ENCODE assay signal across 1 fruit fly cellular context in genomic region chr3R:29372497-29373218, dm6.
TF ChIP-seq lines count a peak whose summit lies in the region.

No protein-coding gene starts in this region.

TF ChIP-seq in whole organism, embryonic, 481 proteins besides CTCF, POLR2A, EP300 and RAD21 (continued from another document and continues in another):
- TF ChIP-seq CG5953 (GFP tag; IDR thresholded peaks at IDR 0.05; lab: Robert Waterston, UW) (no peak), gem (tag; optimal IDR thresholded peaks at IDR 0.05; lab: Kevin White, UChicago) (peak; percentile 39), croc (GFP tag; conservative IDR thresholded peaks at IDR 0.05; lab: Robert Waterston, UW) (no peak), dan (GFP tag; IDR thresholded peaks at IDR 0.05; lab: Robert Waterston, UW) (no peak), sens (GFP tag; lab: Kevin White, UChicago) (peak; percentile 75), CkIIα-i1 (GFP tag; IDR thresholded peaks at IDR 0.05; lab: Robert Waterston, UW) (no peak), tap (tag; optimal IDR thresholded peaks at IDR 0.05; lab: Kevin White, UChicago) (no peak), CG7372 (GFP tag; IDR thresholded peaks at IDR 0.05; lab: Robert Waterston, UW) (no peak), D19A (tag; optimal IDR thresholded peaks at IDR 0.05; lab: Kevin White, UChicago) (peak; percentile 40), NC2α (GFP tag; optimal IDR thresholded peaks at IDR 0.05; lab: Kevin White, UChicago) (no peak), crol (GFP tag; IDR thresholded peaks at IDR 0.05; lab: Robert Waterston, UW) (peak; percentile 29; the same call in 1 of the 2 replicates), D (optimal IDR thresholded peaks at IDR 0.05; lab: Kevin White, UChicago) (no peak), D (GFP tag; optimal IDR thresholded peaks at IDR 0.05; lab: Kevin White, UChicago) (peak; percentile 11), CG11504 (tag; optimal IDR thresholded peaks at IDR 0.05; lab: Kevin White, UChicago) (peak; percentile 33), cato (GFP tag; optimal IDR thresholded peaks at IDR 0.05; lab: Kevin White, UChicago; ENCODE audit: borderline replicate concordance) (no peak), CG2678 (tag; optimal IDR thresholded peaks at IDR 0.05; lab: Kevin White, UChicago) (peak; percentile 28), NK7.1 (GFP tag; optimal IDR thresholded peaks at IDR 0.05; lab: Kevin White, UChicago) (no peak), CG6854 (GFP tag; optimal IDR thresholded peaks at IDR 0.05; lab: Kevin White, UChicago) (no peak), repo (GFP tag; optimal IDR thresholded peaks at IDR 0.05; lab: Kevin White, UChicago) (no peak), CG18476 (GFP tag; optimal IDR thresholded peaks at IDR 0.05; lab: Kevin White, UChicago) (no peak), CG10959 (GFP tag; IDR thresholded peaks at IDR 0.05; lab: Robert Waterston, UW) (peak; percentile 35; the same call in 1 of the 2 replicates), Dref (GFP tag; IDR thresholded peaks at IDR 0.05; lab: Robert Waterston, UW) (no peak), dmrt99B (tag; optimal IDR thresholded peaks at IDR 0.05; lab: Kevin White, UChicago) (peak; percentile 18), Taf1 (GFP tag; IDR thresholded peaks at IDR 0.05; lab: Robert Waterston, UW) (no peak), CG6689 (GFP tag; IDR thresholded peaks at IDR 0.05; lab: Robert Waterston, UW) (no peak), knrl (GFP tag; IDR thresholded peaks at IDR 0.05; lab: Robert Waterston, UW; ENCODE audit: partially characterized antibody) (no peak), Sox102F (GFP tag; optimal IDR thresholded peaks at IDR 0.05; lab: Kevin White, UChicago) (no peak), row (GFP tag; IDR thresholded peaks at IDR 0.05; lab: Robert Waterston, UW) (peak; percentile 37; the same call in 2 of the 3 replicates), dmrt11E (tag; optimal IDR thresholded peaks at IDR 0.05; lab: Kevin White, UChicago) (peak; percentile 30), Abd-B (GFP tag; optimal IDR thresholded peaks at IDR 0.05; lab: Kevin White, UChicago) (no peak), fd96Cb (tag; optimal IDR thresholded peaks at IDR 0.05; lab: Kevin White, UChicago) (no peak), Dip2 (GFP tag; IDR thresholded peaks at IDR 0.05; lab: Robert Waterston, UW) (no peak), CG16815 (GFP tag; optimal IDR thresholded peaks at IDR 0.05; lab: Kevin White, UChicago) (no peak), ranshi (GFP tag; IDR thresholded peaks at IDR 0.05; lab: Robert Waterston, UW) (no peak), BtbVII (GFP tag; optimal IDR thresholded peaks at IDR 0.05; lab: Kevin White, UChicago) (no peak), E2f1 (GFP tag; IDR thresholded peaks at IDR 0.05; lab: Robert Waterston, UW) (no peak), CG10267 (tag; optimal IDR thresholded peaks at IDR 0.05; lab: Kevin White, UChicago) (peak; percentile 22), CG6254 (GFP tag; optimal IDR thresholded peaks at IDR 0.05; lab: Kevin White, UChicago) (peak; percentile 3), fru (optimal IDR thresholded peaks at IDR 0.05; lab: Kevin White, UChicago) (no peak), tll (GFP tag; optimal IDR thresholded peaks at IDR 0.05; lab: Kevin White, UChicago) (no peak), Spps (tag; optimal IDR thresholded peaks at IDR 0.05; lab: Kevin White, UChicago) (peak; percentile 10), CG2712 (tag; optimal IDR thresholded peaks at IDR 0.05; lab: Kevin White, UChicago) (peak; percentile 57), CG11085 (GFP tag; IDR thresholded peaks at IDR 0.05; lab: Robert Waterston, UW) (no peak), CG13624 (GFP tag; optimal IDR thresholded peaks at IDR 0.05; lab: Kevin White, UChicago) (no peak), usp (GFP tag; optimal IDR thresholded peaks at IDR 0.05; lab: Kevin White, UChicago) (no peak), Hr51 (GFP tag; optimal IDR thresholded peaks at IDR 0.05; lab: Kevin White, UChicago) (no peak), E2f2 (GFP tag; IDR thresholded peaks at IDR 0.05; lab: Robert Waterston, UW) (no peak), CG3065 (GFP tag; optimal IDR thresholded peaks at IDR 0.05; lab: Kevin White, UChicago) (no peak), grau (tag; optimal IDR thresholded peaks at IDR 0.05; lab: Kevin White, UChicago) (no peak), al (GFP tag; IDR thresholded peaks at IDR 0.05; lab: Robert Waterston, UW) (no peak), CG1832 (GFP tag; optimal IDR thresholded peaks at IDR 0.05; lab: Kevin White, UChicago) (no peak), CG9876 (GFP tag; optimal IDR thresholded peaks at IDR 0.05; lab: Kevin White, UChicago) (no peak), sc (optimal IDR thresholded peaks at IDR 0.05; lab: Kevin White, UChicago) (no peak), sc (GFP tag; optimal IDR thresholded peaks at IDR 0.05; lab: Kevin White, UChicago) (no peak), yki (optimal IDR thresholded peaks at IDR 0.05; lab: Kevin White, UChicago) (no peak), B-H1 (GFP tag; IDR thresholded peaks at IDR 0.05; lab: Robert Waterston, UW) (no peak), pros (GFP tag; optimal IDR thresholded peaks at IDR 0.05; lab: Kevin White, UChicago) (peak; percentile 78), CG31441 (GFP tag; IDR thresholded peaks at IDR 0.05; lab: Robert Waterston, UW) (no peak), CG12391 (tag; optimal IDR thresholded peaks at IDR 0.05; lab: Kevin White, UChicago) (peak; percentile 16), sna (GFP tag; IDR thresholded peaks at IDR 0.05; lab: Robert Waterston, UW; ENCODE audit: partially characterized antibody) (no peak), Xrp1 (GFP tag; IDR thresholded peaks at IDR 0.05; lab: Robert Waterston, UW) (no peak; the same call in 1 of the 2 replicates), trh (GFP tag; optimal IDR thresholded peaks at IDR 0.05; lab: Kevin White, UChicago) (no peak), slou (GFP tag; optimal IDR thresholded peaks at IDR 0.05; lab: Kevin White, UChicago) (no peak), schlank (tag; optimal IDR thresholded peaks at IDR 0.05; lab: Kevin White, UChicago) (no peak), ac (GFP tag; optimal IDR thresholded peaks at IDR 0.05; lab: Kevin White, UChicago) (no peak), ato (GFP tag; IDR thresholded peaks at IDR 0.05; lab: Robert Waterston, UW; ENCODE audit: partially characterized antibody) (no peak), zf30C (GFP tag; optimal IDR thresholded peaks at IDR 0.05; lab: Kevin White, UChicago) (peak; percentile 57), Atf3 (GFP tag; optimal IDR thresholded peaks at IDR 0.05; lab: Kevin White, UChicago) (no peak), CG18764 (GFP tag; optimal IDR thresholded peaks at IDR 0.05; lab: Kevin White, UChicago) (no peak), NfI (GFP tag; optimal IDR thresholded peaks at IDR 0.05; lab: Kevin White, UChicago) (no peak), CG13424 (tag; optimal IDR thresholded peaks at IDR 0.05; lab: Kevin White, UChicago) (peak; percentile 12), CG2129 (GFP tag; IDR thresholded peaks at IDR 0.05; lab: Robert Waterston, UW; ENCODE audit: partially characterized antibody) (no peak), CG32767 (GFP tag; IDR thresholded peaks at IDR 0.05; lab: Robert Waterston, UW) (no peak), hb (GFP tag; IDR thresholded peaks at IDR 0.05; lab: Robert Waterston, UW; ENCODE audit: partially characterized antibody) (no peak), sisA (GFP tag; IDR thresholded peaks at IDR 0.05; lab: Robert Waterston, UW) (no peak), disco-r (GFP tag; optimal IDR thresholded peaks at IDR 0.05; lab: Kevin White, UChicago) (no peak), CG6791 (GFP tag; IDR thresholded peaks at IDR 0.05; lab: Robert Waterston, UW; ENCODE audit: partially characterized antibody) (no peak), exex (tag; optimal IDR thresholded peaks at IDR 0.05; lab: Kevin White, UChicago) (no peak), oc (tag; optimal IDR thresholded peaks at IDR 0.05; lab: Kevin White, UChicago) (peak; percentile 61), sima (GFP tag; optimal IDR thresholded peaks at IDR 0.05; lab: Kevin White, UChicago) (no peak), stwl (tag; optimal IDR thresholded peaks at IDR 0.05; lab: Kevin White, UChicago) (no peak), CG9932 (GFP tag; IDR thresholded peaks at IDR 0.05; lab: Robert Waterston, UW) (no peak), Mad (GFP tag; optimal IDR thresholded peaks at IDR 0.05; lab: Kevin White, UChicago) (no peak), pan (optimal IDR thresholded peaks at IDR 0.05; lab: Kevin White, UChicago) (no peak), pan (GFP tag; optimal IDR thresholded peaks at IDR 0.05 in 1 of 2, IDR thresholded peaks at IDR 0.05 in 1 of 2) (no peak), CG17328 (GFP tag; IDR thresholded peaks at IDR 0.05; lab: Robert Waterston, UW) (peak; percentile 27; the same call in 1 of the 2 replicates), Xbp1 (GFP tag; optimal IDR thresholded peaks at IDR 0.05; lab: Kevin White, UChicago) (no peak), HLH54F (GFP tag; optimal IDR thresholded peaks at IDR 0.05; lab: Kevin White, UChicago) (no peak), CG3407 (GFP tag; optimal IDR thresholded peaks at IDR 0.05; lab: Kevin White, UChicago) (no peak), HHEX (GFP tag; optimal IDR thresholded peaks at IDR 0.05; lab: Kevin White, UChicago) (no peak), Atf-2 (GFP tag; optimal IDR thresholded peaks at IDR 0.05; lab: Kevin White, UChicago) (no peak), CG8089 (GFP tag; optimal IDR thresholded peaks at IDR 0.05; lab: Kevin White, UChicago) (no peak), zfh1 (GFP tag; IDR thresholded peaks at IDR 0.05; lab: Robert Waterston, UW) (0 out of 3 replicates have a peak, but pooled peaks have one; percentile 33), CG1233 (GFP tag; optimal IDR thresholded peaks at IDR 0.05; lab: Kevin White, UChicago) (no peak), CoRest (tag; optimal IDR thresholded peaks at IDR 0.05; lab: Kevin White, UChicago) (peak; percentile 10), CG8924 (tag; optimal IDR thresholded peaks at IDR 0.05; lab: Kevin White, UChicago) (peak; percentile 7), Elba2 (GFP tag; optimal IDR thresholded peaks at IDR 0.05; lab: Kevin White, UChicago) (no peak), YL-1 (GFP tag; optimal IDR thresholded peaks at IDR 0.05; lab: Kevin White, UChicago) (no peak), sd (tag; optimal IDR thresholded peaks at IDR 0.05; lab: Kevin White, UChicago) (no peak), D19B (GFP tag; optimal IDR thresholded peaks at IDR 0.05; lab: Kevin White, UChicago) (no peak), lola (GFP tag; optimal IDR thresholded peaks at IDR 0.05; lab: Kevin White, UChicago) (peak in 1 of 3 experiments; percentile 62), Six4 (GFP tag; optimal IDR thresholded peaks at IDR 0.05; lab: Kevin White, UChicago) (no peak), kni (GFP tag; optimal IDR thresholded peaks at IDR 0.05; lab: Kevin White, UChicago) (peak; percentile 7), Max (GFP tag; optimal IDR thresholded peaks at IDR 0.05; lab: Kevin White, UChicago) (no peak), CG12942 (GFP tag; optimal IDR thresholded peaks at IDR 0.05; lab: Kevin White, UChicago) (no peak), Fer3 (tag; optimal IDR thresholded peaks at IDR 0.05; lab: Kevin White, UChicago) (no peak), CG2120 (GFP tag; optimal IDR thresholded peaks at IDR 0.05; lab: Kevin White, UChicago) (no peak), CG10565 (GFP tag; optimal IDR thresholded peaks at IDR 0.05; lab: Kevin White, UChicago) (no peak), CG16813 (GFP tag; IDR thresholded peaks at IDR 0.05; lab: Robert Waterston, UW; ENCODE audit: partially characterized antibody) (no peak), wdn (GFP tag; IDR thresholded peaks at IDR 0.05; lab: Robert Waterston, UW) (no peak), Meics (GFP tag; optimal IDR thresholded peaks at IDR 0.05; lab: Kevin White, UChicago) (no peak), ssp (GFP tag; IDR thresholded peaks at IDR 0.05; lab: Robert Waterston, UW) (no peak), CG18262 (tag; optimal IDR thresholded peaks at IDR 0.05; lab: Kevin White, UChicago) (peak; percentile 62), Mes4 (GFP tag; optimal IDR thresholded peaks at IDR 0.05; lab: Kevin White, UChicago) (no peak), Hand (GFP tag; optimal IDR thresholded peaks at IDR 0.05; lab: Kevin White, UChicago) (no peak), CG4730 (GFP tag; IDR thresholded peaks at IDR 0.05; lab: Robert Waterston, UW) (no peak), h (optimal IDR thresholded peaks at IDR 0.05; lab: Kevin White, UChicago) (no peak), zen2 (GFP tag; IDR thresholded peaks at IDR 0.05; lab: Robert Waterston, UW; ENCODE audit: partially characterized antibody) (no peak), prd (optimal IDR thresholded peaks at IDR 0.05; lab: Kevin White, UChicago) (no peak), prd (GFP tag; IDR thresholded peaks at IDR 0.05; lab: Robert Waterston, UW) (0 out of 3 replicates have a peak, but pooled peaks have one; percentile 8), CG12219 (GFP tag; optimal IDR thresholded peaks at IDR 0.05; lab: Kevin White, UChicago) (no peak), crc (GFP tag; optimal IDR thresholded peaks at IDR 0.05; lab: Kevin White, UChicago) (no peak), CG10366 (GFP tag; IDR thresholded peaks at IDR 0.05; lab: Robert Waterston, UW) (no peak), CG17359 (tag; optimal IDR thresholded peaks at IDR 0.05; lab: Kevin White, UChicago) (no peak), Antp (GFP tag; optimal IDR thresholded peaks at IDR 0.05; lab: Kevin White, UChicago) (no peak), Ravus (GFP tag; IDR thresholded peaks at IDR 0.05; lab: Robert Waterston, UW) (no peak), CG4424 (GFP tag; optimal IDR thresholded peaks at IDR 0.05; lab: Kevin White, UChicago) (peak; percentile 6), Dll (GFP tag; IDR thresholded peaks at IDR 0.05; lab: Robert Waterston, UW; ENCODE audit: partially characterized antibody) (no peak), CG3995 (GFP tag; optimal IDR thresholded peaks at IDR 0.05; lab: Kevin White, UChicago) (no peak), Lhr (GFP tag; optimal IDR thresholded peaks at IDR 0.05; lab: Kevin White, UChicago) (no peak), CG12659 (GFP tag; optimal IDR thresholded peaks at IDR 0.05; lab: Kevin White, UChicago) (no peak), Ptx1 (GFP tag; IDR thresholded peaks at IDR 0.05; lab: Robert Waterston, UW) (0 out of 2 replicates have a peak, but pooled peaks have one; percentile 9), nau (GFP tag; optimal IDR thresholded peaks at IDR 0.05; lab: Kevin White, UChicago) (no peak), ap (GFP tag; IDR thresholded peaks at IDR 0.05; lab: Robert Waterston, UW) (no peak), Doc2 (GFP tag; IDR thresholded peaks at IDR 0.05; lab: Robert Waterston, UW) (no peak), esg (GFP tag; conservative IDR thresholded peaks at IDR 0.05; lab: Robert Waterston, UW) (0 out of 2 replicates have a peak, but pooled peaks have one; percentile 7), hkb (optimal IDR thresholded peaks at IDR 0.05; lab: Kevin White, UChicago) (no peak), hkb (GFP tag; IDR thresholded peaks at IDR 0.05; lab: Robert Waterston, UW) (no peak)
